Worm (Caenorhabditis elegans) whole organism, young adult: Measurements from ENCODE around the gene alg-4.

Experiments
- B0261.1 ChIP-seq: sonication (generic microtip); optimal IDR thresholded peaks from 2 replicates; lab custom pipeline; 2016; ENCODE audit warnings: mild to moderate bottlenecking, missing genetic modification characterization, moderate library complexity, missing compliant biosample characterization
- F39B2.1 ChIP-seq: fragments of 200-800 bp; sonication (Bioruptor generic); IDR thresholded peaks from 2 replicates; pipeline ENCODE4 v1.3.6; 2022; ENCODE audit warnings: missing genetic modification reagents, missing genetic modification characterization, missing compliant biosample characterization
- F52B5.7 ChIP-seq: sonication (generic microtip); optimal IDR thresholded peaks from 2 replicates; lab custom pipeline; 2016; ENCODE audit warnings: mild to moderate bottlenecking, missing genetic modification characterization, missing compliant biosample characterization
- F57A8.1 ChIP-seq: fragments of 200-800 bp; sonication (Bioruptor generic); optimal IDR thresholded peaks from 2 replicates; lab custom pipeline; 2018; ENCODE audit warnings: mild to moderate bottlenecking, missing genetic modification characterization, moderate library complexity, missing compliant biosample characterization
- K12H6.12 ChIP-seq: fragments of 200-800 bp; sonication (Bioruptor generic); optimal IDR thresholded peaks from 2 replicates; lab custom pipeline; 2018; ENCODE audit warnings: mild to moderate bottlenecking, missing genetic modification characterization, missing compliant biosample characterization
- Y53F4B.3 ChIP-seq: fragments of 200-800 bp; sonication (Bioruptor generic); IDR thresholded peaks from 2 replicates; pipeline ENCODE4 v1.3.6; 2022; ENCODE audit warnings: missing genetic modification reagents, missing genetic modification characterization, missing compliant biosample characterization
- Y56A3A.18 ChIP-seq: fragments of 200-800 bp; sonication (Bioruptor generic); IDR thresholded peaks from 2 replicates; pipeline ENCODE4 v1.3.6; 2022; ENCODE audit warnings: missing genetic modification reagents, missing genetic modification characterization, missing compliant biosample characterization
- akir-1 ChIP-seq: fragments of 200-800 bp; sonication (Bioruptor generic); optimal IDR thresholded peaks from 2 replicates; lab custom pipeline; 2018; ENCODE audit warnings: mild to moderate bottlenecking, missing genetic modification characterization, moderate library complexity, missing compliant biosample characterization
- ama-1 ChIP-seq, 3 experiments: fragments of 150-350 bp in 1 of 3; sonication (generic microtip) in 2 of 3; optimal IDR thresholded peaks; 2 replicates each; lab custom pipeline; 2014 to 2018; ENCODE audit warnings: missing biosample characterization in 2 of 3, missing genetic modification characterization in 2 of 3, missing genetic modification reagents in 2 of 3
- aptf-2 ChIP-seq: fragments of 200-800 bp; sonication (Bioruptor generic); conservative IDR thresholded peaks from 2 replicates; pipeline ENCODE4 v1.3.6; 2022; ENCODE audit warnings: missing genetic modification reagents, missing genetic modification characterization, missing compliant biosample characterization
- atf-7 ChIP-seq: sonication (generic microtip); optimal IDR thresholded peaks from 2 replicates; lab custom pipeline; 2017; ENCODE audit warnings: mild to moderate bottlenecking, missing genetic modification characterization, missing compliant biosample characterization
- athp-1 ChIP-seq: sonication (generic microtip); optimal IDR thresholded peaks from 2 replicates; lab custom pipeline; 2017; ENCODE audit warnings: mild to moderate bottlenecking, missing genetic modification characterization, missing compliant biosample characterization
- bed-2 ChIP-seq: fragments of 200-800 bp; sonication (Bioruptor generic); IDR thresholded peaks from 2 replicates; pipeline ENCODE4 v1.3.6; 2022; ENCODE audit warnings: missing genetic modification reagents, missing genetic modification characterization, missing compliant biosample characterization
- cebp-1 ChIP-seq, 2 experiments: fragments of 200-800 bp in 1 of 2; sonication (Bioruptor generic) in 1 of 2; sonication (generic microtip) in 1 of 2; IDR thresholded peaks in 1 of 2; optimal IDR thresholded peaks in 1 of 2; 2 replicates each; pipeline versions ENCODE4 v1.3.6 to Lab custom; 2017 to 2022; ENCODE audit warnings: missing compliant biosample characterization in 2 of 2, missing genetic modification characterization in 2 of 2, mild to moderate bottlenecking in 1 of 2, missing genetic modification reagents in 1 of 2, moderate library complexity in 1 of 2
- cebp-2 ChIP-seq: fragments of 200-800 bp; sonication (Bioruptor generic); IDR thresholded peaks from 2 replicates; pipeline ENCODE4 v1.3.6; 2022; ENCODE audit warnings: missing genetic modification characterization, missing compliant biosample characterization
- ceh-27 ChIP-seq: fragments of 200-800 bp; sonication (Bioruptor generic); optimal IDR thresholded peaks from 2 replicates; lab custom pipeline; 2018; ENCODE audit warnings: mild to moderate bottlenecking, missing genetic modification characterization, moderate library complexity, missing compliant biosample characterization
- ceh-79 ChIP-seq: sonication (generic microtip); optimal IDR thresholded peaks from 2 replicates; lab custom pipeline; 2017; ENCODE audit warnings: mild to moderate bottlenecking, missing genetic modification characterization, missing compliant biosample characterization
- efl-1 ChIP-seq: fragments of 150-350 bp; optimal IDR thresholded peaks from 2 replicates; lab custom pipeline; 2014; ENCODE audit warnings: missing biosample characterization, missing genetic modification reagents, missing genetic modification characterization
- ekl-4 ChIP-seq: fragments of 200-800 bp; sonication (Bioruptor generic); IDR thresholded peaks from 2 replicates; pipeline ENCODE4 v1.3.6; 2022; ENCODE audit warnings: missing genetic modification reagents, missing genetic modification characterization, missing compliant biosample characterization
- ets-4 ChIP-seq: fragments of 200-800 bp; sonication (Bioruptor generic); optimal IDR thresholded peaks from 2 replicates; lab custom pipeline; 2018; ENCODE audit warnings: mild to moderate bottlenecking, missing genetic modification characterization, missing compliant biosample characterization
- hmg-1.2 ChIP-seq: fragments of 200-800 bp; sonication (Bioruptor generic); IDR thresholded peaks from 2 replicates; pipeline ENCODE4 v1.3.6; 2022; ENCODE audit warnings: missing genetic modification reagents, missing genetic modification characterization, missing compliant biosample characterization
- hmg-20 ChIP-seq: fragments of 200-800 bp; sonication (Bioruptor generic); IDR thresholded peaks from 2 replicates; pipeline ENCODE4 v1.3.6; 2022; ENCODE audit warnings: missing genetic modification reagents, missing genetic modification characterization, missing compliant biosample characterization
- lin-54 ChIP-seq: fragments of 200-800 bp; sonication (Bioruptor generic); optimal IDR thresholded peaks from 2 replicates; lab custom pipeline; 2018; ENCODE audit warnings: mild to moderate bottlenecking, missing genetic modification characterization, missing compliant biosample characterization
- madf-10 ChIP-seq: sonication (generic microtip); optimal IDR thresholded peaks from 2 replicates; lab custom pipeline; 2016; ENCODE audit warnings: mild to moderate bottlenecking, missing genetic modification characterization, missing compliant biosample characterization
- madf-6 ChIP-seq: fragments of 200-800 bp; sonication (Bioruptor generic); IDR thresholded peaks from 2 replicates; pipeline ENCODE4 v1.3.6; 2022; ENCODE audit warnings: missing genetic modification reagents, missing genetic modification characterization, missing compliant biosample characterization
- madf-8 ChIP-seq: fragments of 200-800 bp; sonication (Bioruptor generic); conservative IDR thresholded peaks from 2 replicates; pipeline ENCODE4 v1.3.6; 2022; ENCODE audit warnings: missing genetic modification reagents, missing genetic modification characterization, missing compliant biosample characterization
- nhr-179 ChIP-seq: sonication (generic microtip); optimal IDR thresholded peaks from 2 replicates; lab custom pipeline; 2016; ENCODE audit warnings: mild to moderate bottlenecking, missing genetic modification characterization, missing compliant biosample characterization
- nhr-80 ChIP-seq: sonication (generic microtip); optimal IDR thresholded peaks from 2 replicates; lab custom pipeline; 2016; ENCODE audit warnings: missing genetic modification characterization, missing compliant biosample characterization
- sdz-38 ChIP-seq: sonication (generic microtip); optimal IDR thresholded peaks from 2 replicates; lab custom pipeline; 2016; ENCODE audit warnings: missing genotype, missing genetic modification characterization, missing compliant biosample characterization
- sea-2 ChIP-seq: fragments of 200-800 bp; sonication (Bioruptor generic); IDR thresholded peaks from 2 replicates; pipeline ENCODE4 v1.3.6; 2022; ENCODE audit warnings: missing genetic modification characterization, missing compliant biosample characterization
- snpc-1.3 ChIP-seq: sonication (generic microtip); optimal IDR thresholded peaks from 2 replicates; lab custom pipeline; 2017; ENCODE audit warnings: missing genetic modification characterization, mild to moderate bottlenecking, missing compliant biosample characterization, antibody characterized with exemption, moderate library complexity, missing genotype, missing genetic modification reagents; ENCODE audit not compliant: insufficient read depth
- snpc-3.4 ChIP-seq: sonication (generic microtip); optimal IDR thresholded peaks from 2 replicates; lab custom pipeline; 2017; ENCODE audit warnings: missing genetic modification characterization, mild to moderate bottlenecking, missing compliant biosample characterization, antibody characterized with exemption, moderate library complexity, missing genotype, missing genetic modification reagents
- somi-1 ChIP-seq: fragments of 200-800 bp; sonication (Bioruptor generic); optimal IDR thresholded peaks from 2 replicates; lab custom pipeline; 2018; ENCODE audit warnings: mild to moderate bottlenecking, missing genetic modification characterization, missing compliant biosample characterization
- xnd-1 ChIP-seq: sonication (generic microtip); optimal IDR thresholded peaks from 2 replicates; lab custom pipeline; 2016; ENCODE audit warnings: missing genotype, missing genetic modification reagents, missing genetic modification characterization, missing compliant biosample characterization
- zfh-2 ChIP-seq: fragments of 200-800 bp; sonication (Bioruptor generic); conservative IDR thresholded peaks from 2 replicates; pipeline ENCODE4 v1.3.6; 2022; ENCODE audit warnings: missing genetic modification reagents, missing genetic modification characterization, missing compliant biosample characterization
- ztf-18 ChIP-seq: sonication (generic microtip); optimal IDR thresholded peaks from 2 replicates; lab custom pipeline; 2016; ENCODE audit warnings: missing genotype, mild to moderate bottlenecking, missing genetic modification characterization, missing compliant biosample characterization

alg-4 gene

DNA sequence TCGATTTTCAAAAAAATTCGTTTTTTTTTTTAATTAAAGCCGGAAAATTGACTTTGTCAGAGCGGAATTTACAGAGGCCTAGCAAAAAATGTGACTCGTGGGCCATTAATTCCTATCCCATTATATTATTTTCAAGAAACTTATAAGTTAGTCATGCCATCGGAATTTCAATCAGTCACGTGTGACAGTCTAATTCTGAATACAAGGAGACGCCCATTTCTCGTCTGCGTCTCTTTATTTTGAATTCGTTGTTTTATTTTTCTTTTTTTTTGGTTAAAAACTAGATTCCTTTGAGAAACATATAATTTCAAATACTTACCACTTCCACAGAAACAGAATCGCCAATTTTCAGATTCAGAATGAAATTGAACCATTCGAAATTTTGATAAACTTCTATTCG is 17.5 kb upstream of the alg-4 start:
- TF ChIP-seq sea-2 (GFP tag; lab: Robert Waterston, UW) (no peak), ama-1 (optimal IDR thresholded peaks at IDR 0.05; lab: Kevin White, UChicago) (no peak), ama-1 (GFP tag; optimal IDR thresholded peaks at IDR 0.05; lab: Kevin White, UChicago) (no peak), cebp-1 (GFP tag; IDR thresholded peaks at IDR 0.05; lab: Robert Waterston, UW) (no peak), cebp-1 (tag; optimal IDR thresholded peaks at IDR 0.05; lab: Kevin White, UChicago) (peak; percentile 11), F52B5.7 (tag; lab: Kevin White, UChicago) (no peak), F39B2.1 (GFP tag; lab: Robert Waterston, UW) (no peak), hmg-20 (GFP tag; lab: Robert Waterston, UW) (no peak), athp-1 (tag; lab: Kevin White, UChicago) (no peak), ekl-4 (GFP tag; lab: Robert Waterston, UW) (no peak), hmg-1.2 (GFP tag; lab: Robert Waterston, UW) (peak; percentile 14; the same call in 1 of the 2 replicates), F57A8.1 (GFP tag; lab: Kevin White, UChicago) (no peak)

DNA sequence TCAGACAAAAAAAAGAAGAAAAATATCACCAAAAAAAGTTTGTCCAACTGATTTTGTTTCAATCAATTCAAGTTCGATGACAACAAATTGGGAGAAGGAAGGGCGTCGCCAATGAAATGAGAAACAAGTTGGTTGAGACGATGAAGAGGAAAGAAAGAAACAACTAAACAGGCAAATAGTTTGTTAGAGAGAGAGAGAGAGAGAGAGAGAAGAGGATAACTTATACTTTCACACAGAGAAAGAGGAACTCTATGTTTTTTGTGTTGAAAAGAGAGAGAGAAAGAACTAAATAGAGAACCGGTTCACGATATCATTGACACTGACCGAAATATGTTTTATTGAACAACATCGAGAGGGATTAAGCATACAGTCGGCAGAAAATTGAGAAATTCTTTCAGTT is 16.4 kb upstream of the alg-4 start:
- TF ChIP-seq B0261.1 (tag; lab: Kevin White, UChicago) (no peak), efl-1 (no peak), ets-4 (GFP tag; lab: Kevin White, UChicago) (no peak), snpc-3.4 (tag; lab: Kevin White, UChicago) (no peak), sdz-38 (tag; lab: Kevin White, UChicago) (no peak)
- TF ChIP-seq, all 124 proteins: peak for 0

DNA sequence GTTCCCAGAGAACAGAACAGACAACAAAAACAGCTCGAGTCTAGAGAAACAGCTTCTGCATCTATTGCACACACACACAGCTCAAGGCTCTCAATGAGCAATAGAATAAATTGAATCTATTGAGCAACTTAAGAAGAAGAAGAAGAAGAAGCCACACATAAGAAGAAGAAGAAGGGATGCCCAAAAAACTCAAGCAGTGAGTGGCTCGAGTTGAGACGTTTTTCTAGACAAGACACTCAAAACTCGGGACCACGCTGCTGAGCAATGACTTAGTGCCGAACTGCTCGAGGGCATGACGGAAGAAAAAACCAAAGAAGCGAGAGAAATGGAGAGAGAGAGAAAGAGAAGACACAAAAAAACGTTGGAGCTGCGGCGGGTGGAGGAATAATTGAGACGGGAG is 14.1 kb upstream of the alg-4 start:
- TF ChIP-seq nhr-179 (tag; lab: Kevin White, UChicago) (no peak), K12H6.12 (tag; lab: Kevin White, UChicago) (peak; percentile 34), zfh-2 (GFP tag; lab: Robert Waterston, UW) (peak; percentile 80), somi-1 (GFP tag; lab: Kevin White, UChicago) (peak; percentile 0), nhr-80 (tag; lab: Kevin White, UChicago) (peak; percentile 19), cebp-1 (GFP tag; IDR thresholded peaks at IDR 0.05; lab: Robert Waterston, UW) (no peak), cebp-1 (tag; optimal IDR thresholded peaks at IDR 0.05; lab: Kevin White, UChicago) (peak; percentile 30)

DNA sequence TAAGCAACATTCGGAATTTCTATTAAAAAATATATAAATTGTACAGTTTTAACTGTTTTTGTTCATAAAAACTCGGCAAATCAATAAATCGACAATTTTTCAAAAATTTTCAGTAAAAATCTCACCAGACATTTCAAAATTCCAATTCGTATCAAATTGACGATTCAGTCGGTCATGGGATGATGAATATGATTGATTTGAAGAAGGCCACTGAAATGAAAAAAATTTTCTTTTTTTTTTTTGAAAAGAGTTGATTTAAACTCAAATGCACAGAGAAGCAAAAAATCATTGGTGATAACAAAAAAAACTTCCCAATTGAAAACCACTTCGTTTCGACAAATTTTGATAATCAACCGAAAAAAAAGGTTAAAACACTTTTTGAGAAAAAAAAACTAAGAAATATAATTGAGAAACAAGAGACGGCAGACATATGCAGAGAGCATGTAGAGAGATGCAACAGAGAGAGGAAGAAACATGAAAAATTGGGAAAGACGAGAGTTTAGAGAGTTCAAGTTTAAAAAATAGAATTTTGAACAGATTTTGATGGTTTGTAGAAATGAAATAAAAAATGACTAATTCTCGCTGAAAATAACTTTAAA is 12.6 kb upstream of the alg-4 start:
- TF ChIP-seq nhr-80 (tag; lab: Kevin White, UChicago), result peak; percentile 85
- TF ChIP-seq K12H6.12 (tag; lab: Kevin White, UChicago), result no peak
- no peak for TF ChIP-seq ztf-18
- TF ChIP-seq madf-10 (tag; lab: Kevin White, UChicago), result no peak
- no peak for TF ChIP-seq ceh-79
- TF ChIP-seq zfh-2 (GFP tag; lab: Robert Waterston, UW), result no peak
- TF ChIP-seq cebp-2, result no peak
- TF ChIP-seq aptf-2, result no peak
- no peak for TF ChIP-seq Y56A3A.18 (GFP tag; lab: Robert Waterston, UW)
- no peak for TF ChIP-seq cebp-1 (GFP tag; IDR thresholded peaks at IDR 0.05; lab: Robert Waterston, UW)
- peak; percentile 29 for TF ChIP-seq cebp-1 (tag; optimal IDR thresholded peaks at IDR 0.05; lab: Kevin White, UChicago)
- no peak for TF ChIP-seq madf-6 (GFP tag; lab: Robert Waterston, UW)
- TF ChIP-seq ceh-27, result no peak
- no peak for TF ChIP-seq snpc-1.3 (tag; lab: Kevin White, UChicago)
- TF ChIP-seq bed-2, result no peak
- peak; percentile 80 for TF ChIP-seq hmg-1.2 (GFP tag; lab: Robert Waterston, UW)

DNA sequence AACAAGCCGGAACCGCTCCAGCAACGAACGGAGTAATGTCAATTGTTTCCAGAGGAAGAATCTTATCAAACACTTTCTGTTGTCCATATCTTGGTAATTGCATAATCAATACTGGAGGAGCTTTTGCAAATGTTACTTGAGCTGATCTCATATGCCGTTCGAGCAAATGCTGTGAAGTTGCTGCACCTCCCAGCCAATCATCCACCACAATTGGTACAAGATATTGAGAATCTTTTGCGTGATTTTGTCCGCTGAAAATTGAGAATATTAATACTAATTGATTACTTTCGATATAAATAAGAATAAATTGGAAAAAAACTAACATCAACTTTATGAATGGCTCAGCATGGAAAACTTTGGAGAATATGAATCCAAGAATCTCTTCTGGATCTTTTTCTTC is 8.5 kb upstream of the alg-4 start:
- TF ChIP-seq akir-1 (GFP tag; lab: Kevin White, UChicago) (no peak), lin-54 (no peak), Y53F4B.3 (no peak), cebp-2 (no peak), atf-7 (tag; lab: Kevin White, UChicago) (no peak), madf-8 (GFP tag; lab: Robert Waterston, UW) (no peak), xnd-1 (no peak)
